Fruit fly (Drosophila melanogaster) ovary, adult (tissue): ENCODE data around the gene CG3740.
A peak's percentile ranks its signal among the peaks of the same experiment; 100 is the strongest.

Experiments used
- CG17801 ChIP-seq: fragments of 200-800 bp; optimal IDR thresholded peaks from 2 replicates; lab custom pipeline; 2019; ENCODE audit warnings: missing biosample characterization, mild to moderate bottlenecking, missing genetic modification characterization, moderate library complexity; ENCODE audit not compliant: partially characterized antibody

The CG3740 gene

dm6 chrX:1627588-1627987 is 41.5 kb downstream of the CG3740 start:
- TF ChIP-seq CG17801 (GFP tag; lab: Kevin White, UChicago), result no peak

dm6 chrX:1625142-1625541 is 44.0 kb downstream of the CG3740 start:
- TF ChIP-seq CG17801 (GFP tag; lab: Kevin White, UChicago), result no peak

DNA sequence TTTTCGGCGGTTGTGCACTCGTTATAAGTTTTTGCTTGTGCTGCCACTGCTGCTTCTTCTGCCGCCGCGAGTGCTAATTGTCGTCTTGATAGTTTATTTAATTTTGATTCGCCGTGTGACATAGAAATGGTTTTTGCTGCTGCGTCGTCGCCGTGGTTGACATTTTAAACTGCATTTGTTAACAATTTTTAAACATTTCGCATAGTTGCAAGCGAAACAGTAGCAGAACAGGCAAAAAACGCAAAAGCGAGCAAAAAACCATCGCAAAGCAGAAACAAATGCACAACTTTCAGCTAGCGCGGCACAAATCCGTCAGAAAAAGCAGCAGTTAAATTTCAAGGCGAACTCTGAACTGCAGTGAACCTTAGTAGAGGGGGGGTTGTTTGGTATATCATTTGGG is 45.4 kb downstream of the CG3740 start:
- no peak for TF ChIP-seq CG17801 (GFP tag; lab: Kevin White, UChicago)

DNA sequence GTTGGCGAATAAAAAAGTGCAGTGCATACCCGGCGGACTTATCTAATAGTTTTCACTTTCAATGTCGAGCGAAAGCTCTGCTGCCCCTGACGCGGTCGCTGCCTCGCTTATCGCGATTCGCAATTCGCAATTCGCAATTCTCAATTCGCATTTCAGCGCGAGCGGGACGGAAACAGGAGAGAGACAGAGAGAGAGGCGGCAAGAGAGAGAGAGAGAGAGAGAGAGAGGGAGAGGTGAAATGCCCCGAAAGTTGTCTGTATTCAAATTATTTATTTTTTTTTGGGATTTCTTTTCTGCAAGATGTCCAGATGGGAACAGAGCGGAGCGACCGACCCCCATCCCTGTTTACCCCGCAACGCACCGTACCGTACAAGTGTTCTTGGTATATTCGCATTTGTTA is 45.9 kb downstream of the CG3740 start:
- TF ChIP-seq CG17801 (GFP tag; lab: Kevin White, UChicago), result no peak

dm6 chrX:1621399-1621798 is 47.7 kb downstream of the CG3740 start:
- no peak for TF ChIP-seq CG17801 (GFP tag; lab: Kevin White, UChicago)

- no peak for TF ChIP-seq CG17801 (GFP tag; lab: Kevin White, UChicago)
Measured at dm6 chrX:1619699-1620309, 49.3 kb downstream of the CG3740 start.

- TF ChIP-seq CG17801 (GFP tag; lab: Kevin White, UChicago), result peak; percentile 84
Measured at dm6 chrX:1618727-1619581, 50.1 kb downstream of the CG3740 start.
